Fruit fly (Drosophila melanogaster) whole organism, embryonic: ENCODE data around the gene CG9667.

Source experiments
- BEAF-32 ChIP-seq: fragments of 200-800 bp; sonication (Bioruptor generic); optimal IDR thresholded peaks from 3 replicates; lab custom pipeline; 2017; ENCODE audit warnings: missing biosample characterization, missing genetic modification characterization, mild to moderate bottlenecking, moderate library complexity, missing genetic modification reagents
- Bdp1 ChIP-seq: fragments of 200-800 bp; sonication (Bioruptor generic); optimal IDR thresholded peaks from 3 replicates; lab custom pipeline; 2016; ENCODE audit warnings: missing biosample characterization, missing genetic modification characterization
- Blimp-1 ChIP-seq: fragments of 200-800 bp; sonication (Bioruptor generic); optimal IDR thresholded peaks from 3 replicates; lab custom pipeline; 2018; ENCODE audit warnings: missing biosample characterization, missing genetic modification characterization, mild to moderate bottlenecking, moderate library complexity, missing genetic modification reagents
- CG10543 ChIP-seq: fragments of 200-800 bp; sonication (Bioruptor generic); optimal IDR thresholded peaks from 3 replicates; lab custom pipeline; 2017; ENCODE audit warnings: missing biosample characterization, mild to moderate bottlenecking, missing genetic modification characterization, moderate library complexity
- CG12219 ChIP-seq: fragments of 200-800 bp; sonication (Bioruptor generic); optimal IDR thresholded peaks from 3 replicates; lab custom pipeline; 2018; ENCODE audit warnings: missing biosample characterization, mild to moderate bottlenecking, missing genetic modification characterization
- CG12391 ChIP-seq: fragments of 200-800 bp; sonication (Bioruptor generic); optimal IDR thresholded peaks from 3 replicates; lab custom pipeline; 2018; ENCODE audit warnings: missing biosample characterization, mild to moderate bottlenecking, missing genetic modification characterization, moderate library complexity
- CG14050 ChIP-seq: fragments of 200-800 bp; sonication (Bioruptor generic); IDR thresholded peaks from 3 replicates; pipeline ENCODE4 v1.3.6; 2022; ENCODE audit warnings: missing biosample characterization, missing genetic modification characterization
- CG14710 ChIP-seq: fragments of 200-800 bp; sonication (Bioruptor generic); optimal IDR thresholded peaks from 3 replicates; lab custom pipeline; 2019; ENCODE audit warnings: missing biosample characterization, mild to moderate bottlenecking, missing genetic modification characterization, moderate library complexity
- CG1603 ChIP-seq: fragments of 200-800 bp; sonication (Bioruptor generic); optimal IDR thresholded peaks from 2 replicates; lab custom pipeline; 2019; ENCODE audit warnings: missing biosample characterization, mild to moderate bottlenecking, missing genetic modification characterization, moderate library complexity
- CG17385 ChIP-seq: fragments of 200-800 bp; sonication (Bioruptor generic); optimal IDR thresholded peaks from 3 replicates; lab custom pipeline; 2018; ENCODE audit warnings: missing biosample characterization, mild to moderate bottlenecking, missing genetic modification characterization
- CG17829 ChIP-seq: fragments of 200-800 bp; optimal IDR thresholded peaks from 2 replicates; lab custom pipeline; 2019; ENCODE audit warnings: missing biosample characterization, mild to moderate bottlenecking, missing genetic modification characterization, moderate library complexity
- CG2116 ChIP-seq: fragments of 200-800 bp; sonication (Bioruptor generic); optimal IDR thresholded peaks from 3 replicates; lab custom pipeline; 2018; ENCODE audit warnings: missing biosample characterization, mild to moderate bottlenecking, missing genetic modification characterization
- CG2712 ChIP-seq: fragments of 200-800 bp; optimal IDR thresholded peaks from 3 replicates; lab custom pipeline; 2019; ENCODE audit warnings: missing biosample characterization, mild to moderate bottlenecking, missing genetic modification characterization, moderate library complexity
- CG2875 ChIP-seq: fragments of 200-800 bp; sonication (Bioruptor generic); optimal IDR thresholded peaks from 2 replicates; lab custom pipeline; 2017; ENCODE audit warnings: missing biosample characterization, mild to moderate bottlenecking, missing genetic modification characterization, missing genetic modification reagents
- CG32532 ChIP-seq: fragments of 200-800 bp; sonication (Bioruptor generic); IDR thresholded peaks from 2 replicates; pipeline ENCODE4 v1.3.6; 2022; ENCODE audit warnings: missing biosample characterization, missing genetic modification characterization
- CG3281 ChIP-seq: fragments of 200-800 bp; sonication (Bioruptor generic); optimal IDR thresholded peaks from 3 replicates; lab custom pipeline; 2017; ENCODE audit warnings: missing biosample characterization, mild to moderate bottlenecking, missing genetic modification characterization
- CG33557 ChIP-seq: fragments of 200-800 bp; sonication (Bioruptor generic); optimal IDR thresholded peaks from 2 replicates; lab custom pipeline; 2019; ENCODE audit warnings: missing biosample characterization, mild to moderate bottlenecking, missing genetic modification characterization, moderate library complexity
- CG3407 ChIP-seq: fragments of 200-800 bp; sonication (Bioruptor generic); optimal IDR thresholded peaks from 2 replicates; lab custom pipeline; 2018; ENCODE audit warnings: missing biosample characterization, mild to moderate bottlenecking, missing genetic modification characterization
- CG4820 ChIP-seq: fragments of 200-800 bp; sonication (Bioruptor generic); optimal IDR thresholded peaks from 3 replicates; lab custom pipeline; 2016; ENCODE audit warnings: missing biosample characterization, missing genetic modification characterization
- CG8281 ChIP-seq: fragments of 200-800 bp; sonication (Bioruptor generic); optimal IDR thresholded peaks from 2 replicates; lab custom pipeline; 2018; ENCODE audit warnings: missing biosample characterization, mild to moderate bottlenecking, missing genetic modification characterization, moderate library complexity
- CG8290 ChIP-seq, 3 experiments: fragments of 200-800 bp; sonication (Bioruptor generic); optimal IDR thresholded peaks; 2 replicates each; lab custom pipeline; 2016 to 2019; ENCODE audit warnings: missing biosample characterization in 3 of 3, missing genetic modification characterization in 3 of 3, mild to moderate bottlenecking in 2 of 3, moderate library complexity in 1 of 3
- CG8359 ChIP-seq: fragments of 200-800 bp; sonication (Bioruptor generic); optimal IDR thresholded peaks from 2 replicates; lab custom pipeline; 2017; ENCODE audit warnings: missing biosample characterization, mild to moderate bottlenecking, missing genetic modification characterization, borderline replicate concordance
- CG9727 ChIP-seq: fragments of 200-800 bp; sonication (Bioruptor generic); optimal IDR thresholded peaks from 3 replicates; lab custom pipeline; 2017; ENCODE audit warnings: missing biosample characterization, mild to moderate bottlenecking, missing genetic modification characterization
- Doc3 ChIP-seq: fragments of 200-800 bp; sonication (Bioruptor generic); IDR thresholded peaks from 3 replicates; pipeline ENCODE4 v1.3.6; 2022; ENCODE audit warnings: missing biosample characterization, missing genetic modification characterization; ENCODE audit not compliant: partially characterized antibody
- Eip74EF ChIP-seq, 2 experiments: fragments of 200-800 bp in 1 of 2; fragments of >200 bp in 1 of 2; sonication (Bioruptor generic) in 1 of 2; optimal IDR thresholded peaks; 2 replicates each; lab custom pipeline; 2017 to 2019; ENCODE audit warnings: missing biosample characterization in 2 of 2, missing genetic modification characterization in 2 of 2, mild to moderate bottlenecking in 1 of 2, moderate library complexity in 1 of 2
- Ets97D ChIP-seq: fragments of 200-800 bp; sonication (Bioruptor generic); optimal IDR thresholded peaks from 3 replicates; lab custom pipeline; 2016; ENCODE audit warnings: missing biosample characterization, missing genetic modification characterization
- HmgZ ChIP-seq: fragments of 200-800 bp; sonication (Bioruptor generic); optimal IDR thresholded peaks from 2 replicates; lab custom pipeline; 2018; ENCODE audit warnings: missing biosample characterization, mild to moderate bottlenecking, missing genetic modification characterization
- MESR4 ChIP-seq: fragments of 200-800 bp; sonication (Bioruptor generic); optimal IDR thresholded peaks from 2 replicates; lab custom pipeline; 2018; ENCODE audit warnings: missing biosample characterization, mild to moderate bottlenecking, missing genetic modification characterization, moderate library complexity
- Side ChIP-seq: fragments of 200-800 bp; sonication (Bioruptor generic); optimal IDR thresholded peaks from 2 replicates; lab custom pipeline; 2016; ENCODE audit warnings: missing biosample characterization, missing genetic modification characterization
- Trl ChIP-seq, 3 experiments: fragments of >200 bp in 2 of 3; fragments of 200-800 bp in 1 of 3; sonication (Bioruptor generic) in 1 of 3; optimal IDR thresholded peaks; 2 replicates in 1 of 3; 3 replicates in 2 of 3; lab custom pipeline; 2016 to 2017; ENCODE audit warnings: missing biosample characterization in 1 of 3, missing genetic modification characterization in 1 of 3
- Vsx1 ChIP-seq: fragments of 200-800 bp; sonication (Bioruptor generic); optimal IDR thresholded peaks from 2 replicates; lab custom pipeline; 2017; ENCODE audit warnings: missing biosample characterization, mild to moderate bottlenecking, missing genetic modification characterization, missing genetic modification reagents
- ash1 ChIP-seq: fragments of 200-800 bp; sonication (Bioruptor generic); optimal IDR thresholded peaks from 2 replicates; lab custom pipeline; 2018; ENCODE audit warnings: missing biosample characterization, mild to moderate bottlenecking, missing genetic modification characterization
- bab2 ChIP-seq: fragments of 200-800 bp; sonication (Bioruptor generic); optimal IDR thresholded peaks from 2 replicates; lab custom pipeline; 2016; ENCODE audit warnings: missing biosample characterization, missing genetic modification characterization
- chinmo ChIP-seq: fragments of 200-800 bp; sonication (Bioruptor generic); IDR thresholded peaks from 4 replicates; pipeline ENCODE4 v1.3.6; 2022; ENCODE audit warnings: missing biosample characterization, missing genetic modification characterization; ENCODE audit not compliant: partially characterized antibody
- chm ChIP-seq: fragments of 200-800 bp; sonication (Bioruptor generic); IDR thresholded peaks from 2 replicates; pipeline ENCODE4 v1.3.6; 2022; ENCODE audit warnings: missing biosample characterization, missing genetic modification characterization
- ems ChIP-seq: fragments of 200-800 bp; sonication (Bioruptor generic); optimal IDR thresholded peaks from 3 replicates; lab custom pipeline; 2016; ENCODE audit warnings: missing biosample characterization, missing genetic modification characterization
- esg ChIP-seq: fragments of 200-800 bp; sonication (Bioruptor generic); conservative IDR thresholded peaks from 2 replicates; pipeline ENCODE4 v1.3.6; 2022; ENCODE audit warnings: missing biosample characterization, missing genetic modification characterization
- kay ChIP-seq: fragments of 200-800 bp; sonication (Bioruptor generic); optimal IDR thresholded peaks from 2 replicates; lab custom pipeline; 2016; ENCODE audit warnings: missing biosample characterization, missing genetic modification characterization
- lilli ChIP-seq: fragments of 200-800 bp; sonication (Bioruptor generic); optimal IDR thresholded peaks from 3 replicates; lab custom pipeline; 2016; ENCODE audit warnings: missing biosample characterization, missing genetic modification characterization
- mam ChIP-seq: fragments of 200-800 bp; sonication (Bioruptor generic); optimal IDR thresholded peaks from 3 replicates; lab custom pipeline; 2016; ENCODE audit warnings: missing biosample characterization, missing genetic modification characterization
- onecut ChIP-seq: fragments of 200-800 bp; sonication (Bioruptor generic); IDR thresholded peaks from 2 replicates; pipeline ENCODE4 v1.3.6; 2022; ENCODE audit warnings: missing biosample characterization, missing genetic modification characterization
- pita ChIP-seq: fragments of 200-800 bp; sonication (Bioruptor generic); optimal IDR thresholded peaks from 2 replicates; lab custom pipeline; 2017; ENCODE audit warnings: missing biosample characterization, mild to moderate bottlenecking, missing genetic modification characterization
- pum ChIP-seq: fragments of 200-800 bp; sonication (Bioruptor generic); optimal IDR thresholded peaks from 2 replicates; lab custom pipeline; 2016; ENCODE audit warnings: missing biosample characterization, missing genetic modification characterization
- schlank ChIP-seq: fragments of 200-800 bp; sonication (Bioruptor generic); optimal IDR thresholded peaks from 2 replicates; lab custom pipeline; 2018; ENCODE audit warnings: missing biosample characterization, mild to moderate bottlenecking, missing genetic modification characterization
- so ChIP-seq: fragments of 200-800 bp; sonication (Bioruptor generic); IDR thresholded peaks from 3 replicates; pipeline ENCODE4 v1.3.6; 2022; ENCODE audit warnings: missing biosample characterization, missing genetic modification characterization
- tll ChIP-seq, 2 experiments: fragments of 200-800 bp in 1 of 2; fragments of >200 bp in 1 of 2; sonication (Bioruptor generic) in 1 of 2; optimal IDR thresholded peaks; 2 replicates each; lab custom pipeline; 2017 to 2019; ENCODE audit warnings: missing biosample characterization in 2 of 2, missing genetic modification characterization in 2 of 2, mild to moderate bottlenecking in 1 of 2, moderate library complexity in 1 of 2
- twi ChIP-seq: fragments of 200-800 bp; optimal IDR thresholded peaks from 2 replicates; lab custom pipeline; 2019; ENCODE audit warnings: missing biosample characterization, mild to moderate bottlenecking, missing genetic modification characterization, moderate library complexity
- wdn ChIP-seq: fragments of 200-800 bp; sonication (Bioruptor generic); IDR thresholded peaks from 2 replicates; pipeline ENCODE4 v1.3.6; 2022; ENCODE audit warnings: missing biosample characterization, missing genetic modification characterization

The CG9667 gene

dm6 chr3R:8105088-8105542 lies 21.0 kb downstream of the CG9667 start, which contains the start of gene puc (continued):
- peak; percentile 12 for TF ChIP-seq pum (GFP tag; lab: Kevin White, UChicago)
- peak; percentile 5 for TF ChIP-seq kay (GFP tag; lab: Kevin White, UChicago)
- no peak for TF ChIP-seq esg
- TF ChIP-seq CG8290 (GFP tag; optimal IDR thresholded peaks at IDR 0.05; lab: Kevin White, UChicago) = peak; percentile 10
- peak in 1 of 2 experiments; percentile 84 for TF ChIP-seq CG8290 (tag; optimal IDR thresholded peaks at IDR 0.05; lab: Kevin White, UChicago)
- peak; percentile 67 for TF ChIP-seq CG17385 (GFP tag; lab: Kevin White, UChicago)
- TF ChIP-seq mam (GFP tag; lab: Kevin White, UChicago) = peak; percentile 25
- peak; percentile 22 for TF ChIP-seq Ets97D (GFP tag; lab: Kevin White, UChicago)
- TF ChIP-seq CG33557 = no peak
- no peak for TF ChIP-seq CG3407 (GFP tag; lab: Kevin White, UChicago)
- peak; percentile 44 for TF ChIP-seq ash1 (GFP tag; lab: Kevin White, UChicago)
- TF ChIP-seq lilli (GFP tag; lab: Kevin White, UChicago) = peak; percentile 44
- TF ChIP-seq Side (GFP tag; lab: Kevin White, UChicago) = peak; percentile 49
- peak; percentile 49 for TF ChIP-seq CG12391 (tag; lab: Kevin White, UChicago)
- peak; percentile 41 for TF ChIP-seq CG2712 (tag; lab: Kevin White, UChicago)
- TF ChIP-seq CG1603 (tag; lab: Kevin White, UChicago) = peak; percentile 57
- peak; percentile 62 for TF ChIP-seq MESR4 (GFP tag; lab: Kevin White, UChicago)
- no peak for TF ChIP-seq Bdp1
- TF ChIP-seq Blimp-1 (GFP tag; lab: Kevin White, UChicago) = no peak
- TF ChIP-seq schlank (tag; lab: Kevin White, UChicago) = peak; percentile 51
- no peak for TF ChIP-seq tll (GFP tag; optimal IDR thresholded peaks at IDR 0.05; lab: Kevin White, UChicago)
- TF ChIP-seq wdn (GFP tag; lab: Robert Waterston, UW) = no peak
- TF ChIP-seq chinmo (GFP tag; lab: Robert Waterston, UW) = no peak
- TF ChIP-seq CG9727 (GFP tag; lab: Kevin White, UChicago) = peak; percentile 12
- TF ChIP-seq CG2116 (GFP tag; lab: Kevin White, UChicago) = peak; percentile 24
- no peak for TF ChIP-seq Doc3 (GFP tag; lab: Robert Waterston, UW)
- no peak for TF ChIP-seq Vsx1 (GFP tag; lab: Kevin White, UChicago)
- TF ChIP-seq CG12219 (GFP tag; lab: Kevin White, UChicago) = peak; percentile 13
- peak; percentile 15; the same call in 1 of the 2 replicates for TF ChIP-seq onecut (GFP tag; lab: Robert Waterston, UW)
- TF ChIP-seq BEAF-32 (GFP tag; lab: Kevin White, UChicago) = peak; percentile 27
- peak; percentile 69 for TF ChIP-seq CG10543
- peak; percentile 48 for TF ChIP-seq CG3281 (GFP tag; lab: Kevin White, UChicago)
- peak; percentile 42 for TF ChIP-seq CG2875 (GFP tag; lab: Kevin White, UChicago)
- peak; percentile 53 for TF ChIP-seq pita (GFP tag; lab: Kevin White, UChicago)
- peak; percentile 59 for TF ChIP-seq CG14710 (tag; lab: Kevin White, UChicago)
- peak; percentile 45 for TF ChIP-seq CG8359 (GFP tag; lab: Kevin White, UChicago)
- TF ChIP-seq Eip74EF (GFP tag; optimal IDR thresholded peaks at IDR 0.05; lab: Kevin White, UChicago) = peak in 1 of 2 experiments; percentile 35
- no peak for TF ChIP-seq Trl (optimal IDR thresholded peaks at IDR 0.05; lab: Kevin White, UChicago)
- peak; percentile 26 for TF ChIP-seq Trl (GFP tag; optimal IDR thresholded peaks at IDR 0.05; lab: Kevin White, UChicago)
- TF ChIP-seq ems (GFP tag; lab: Kevin White, UChicago) = peak; percentile 64
- TF ChIP-seq so = no peak
- no peak for TF ChIP-seq CG32532 (GFP tag; lab: Robert Waterston, UW)
- TF ChIP-seq CG14050 (GFP tag; lab: Robert Waterston, UW) = no peak
- peak; percentile 3 for TF ChIP-seq bab2 (GFP tag; lab: Kevin White, UChicago)
- TF ChIP-seq CG17829 (tag; lab: Kevin White, UChicago) = peak; percentile 25
- no peak for TF ChIP-seq twi (tag; lab: Kevin White, UChicago)
- TF ChIP-seq CG4820 = peak; percentile 10
- peak; percentile 49 for TF ChIP-seq HmgZ (tag; lab: Kevin White, UChicago)
- TF ChIP-seq chm = no peak
- TF ChIP-seq CG8281 (tag; lab: Kevin White, UChicago) = peak; percentile 62
